Worm (Caenorhabditis elegans): ENCODE data around the gene ZC190.6.

ZC190.6 gene

ce11 chrV:8654460-8655419, 22.4 kb downstream of the ZC190.6 start:
- TF ChIP-seq R02D3.7 (tag; optimal IDR thresholded peaks at IDR 0.05): no peak
- no peak for TF ChIP-seq nhr-77 (tag; optimal IDR thresholded peaks at IDR 0.05)
- TF ChIP-seq ztf-11 (tag; optimal IDR thresholded peaks at IDR 0.05): no peak
- TF ChIP-seq pqm-1 (tag; optimal IDR thresholded peaks at IDR 0.05): peak; percentile 83
- peak; percentile 90 for TF ChIP-seq elt-2 (tag; optimal IDR thresholded peaks at IDR 0.05)
- TF ChIP-seq egl-27 (tag; optimal IDR thresholded peaks at IDR 0.05): no peak
- no peak for TF ChIP-seq aly-2 (tag; optimal IDR thresholded peaks at IDR 0.05)
- TF ChIP-seq jun-1 (tag; optimal IDR thresholded peaks at IDR 0.05): peak; percentile 73
- TF ChIP-seq nhr-76 (tag; optimal IDR thresholded peaks at IDR 0.05): peak; percentile 62
- TF ChIP-seq nhr-67 (tag; optimal IDR thresholded peaks at IDR 0.05): no peak
- no peak for TF ChIP-seq unc-39 (tag; optimal IDR thresholded peaks at IDR 0.05)
- peak; percentile 18 for TF ChIP-seq nfya-1 (tag; optimal IDR thresholded peaks at IDR 0.05; ENCODE audit: insufficient read depth)
- TF ChIP-seq snpc-4 (tag; optimal IDR thresholded peaks at IDR 0.05): no peak
- no peak for TF ChIP-seq nhr-237 (tag; optimal IDR thresholded peaks at IDR 0.05)
- no peak for TF ChIP-seq fkh-10 (GFP tag; optimal IDR thresholded peaks at IDR 0.05)
- TF ChIP-seq skn-1 (tag; optimal IDR thresholded peaks at IDR 0.05): no peak
- TF ChIP-seq elt-3 (tag; optimal IDR thresholded peaks at IDR 0.05): no peak
- peak; percentile 26 for TF ChIP-seq lin-39 (tag; optimal IDR thresholded peaks at IDR 0.05)
- peak; percentile 45 for TF ChIP-seq pha-4 (tag; optimal IDR thresholded peaks at IDR 0.05)
- no peak for TF ChIP-seq nhr-23 (tag; optimal IDR thresholded peaks at IDR 0.05)
- no peak for TF ChIP-seq hmg-11 (tag; optimal IDR thresholded peaks at IDR 0.05)

DNA sequence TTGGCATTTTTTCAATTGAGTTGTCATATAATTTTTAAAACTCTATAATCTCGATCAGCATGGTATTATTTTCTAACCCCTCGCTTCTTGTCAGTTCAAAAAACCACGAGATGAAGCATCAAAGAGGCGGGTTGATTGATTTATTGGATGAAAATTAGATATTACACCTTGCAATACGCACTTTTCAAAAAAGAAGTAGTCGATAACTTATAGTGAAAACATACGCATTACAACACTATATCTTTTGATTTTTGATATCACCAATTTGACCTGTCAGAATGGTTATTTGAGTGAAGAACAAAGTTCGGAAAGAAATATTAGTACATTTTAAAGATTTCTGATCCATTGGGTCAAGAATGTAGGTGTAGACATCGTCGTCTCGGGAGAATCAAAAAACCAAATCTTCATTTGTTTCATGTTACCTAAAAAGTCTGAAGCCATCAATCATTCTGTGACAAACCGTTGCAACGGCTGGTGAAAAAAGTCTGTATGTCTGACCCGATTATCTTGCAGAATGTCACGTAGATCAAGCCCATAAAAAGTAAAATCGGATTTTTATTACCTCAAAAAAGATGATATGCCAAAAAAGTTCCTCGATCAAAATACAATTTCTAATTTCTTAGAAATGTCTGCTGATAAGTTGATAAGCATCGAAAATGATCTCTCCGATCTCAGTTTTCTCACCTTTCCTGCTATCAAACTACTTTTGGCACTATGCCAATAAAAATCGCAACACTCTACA, 23.8 kb downstream of the ZC190.6 start:
- TF ChIP-seq elt-3 (tag; optimal IDR thresholded peaks at IDR 0.05) (peak in 2 of 3 experiments; percentile 34 to 80), nhr-25 (tag; optimal IDR thresholded peaks at IDR 0.05) (peak; percentile 55), fkh-10 (GFP tag; optimal IDR thresholded peaks at IDR 0.05) (no peak), pqm-1 (tag; optimal IDR thresholded peaks at IDR 0.05) (peak; percentile 71), elt-2 (tag; optimal IDR thresholded peaks at IDR 0.05) (peak; percentile 82), nhr-76 (tag; optimal IDR thresholded peaks at IDR 0.05) (peak; percentile 19), nhr-23 (tag; optimal IDR thresholded peaks at IDR 0.05) (peak; percentile 75), unc-62 (GFP tag; optimal IDR thresholded peaks at IDR 0.05) (peak; percentile 81), mml-1 (tag; optimal IDR thresholded peaks at IDR 0.05) (no peak), jun-1 (tag; optimal IDR thresholded peaks at IDR 0.05) (no peak), nfya-1 (tag; optimal IDR thresholded peaks at IDR 0.05; ENCODE audit: insufficient read depth) (peak; percentile 22), R02D3.7 (tag; optimal IDR thresholded peaks at IDR 0.05) (no peak)

- TF ChIP-seq nhr-25 (tag; optimal IDR thresholded peaks at IDR 0.05): peak; percentile 84
- peak; percentile 67 for TF ChIP-seq elt-1 (tag; optimal IDR thresholded peaks at IDR 0.05)
- peak; percentile 4 for TF ChIP-seq nhr-23 (tag; optimal IDR thresholded peaks at IDR 0.05)
- TF ChIP-seq lin-39 (tag; optimal IDR thresholded peaks at IDR 0.05): peak; percentile 77
- TF ChIP-seq nhr-11 (tag; optimal IDR thresholded peaks at IDR 0.05): no peak
- TF ChIP-seq nhr-76 (tag; optimal IDR thresholded peaks at IDR 0.05): no peak
- peak; percentile 65 for TF ChIP-seq unc-62 (GFP tag; optimal IDR thresholded peaks at IDR 0.05)
- TF ChIP-seq nhr-67 (tag; optimal IDR thresholded peaks at IDR 0.05): no peak
Measured at ce11 chrV:8652177-8652576, 24.9 kb downstream of the ZC190.6 start.

ce11 chrV:8651007-8651711, 25.9 kb downstream of the ZC190.6 start:
- no peak for TF ChIP-seq ztf-11 (tag; optimal IDR thresholded peaks at IDR 0.05)
- peak; percentile 100 for TF ChIP-seq pqm-1 (tag; optimal IDR thresholded peaks at IDR 0.05)
- TF ChIP-seq hmg-11 (tag; optimal IDR thresholded peaks at IDR 0.05): no peak
- TF ChIP-seq egl-27 (tag; optimal IDR thresholded peaks at IDR 0.05): no peak
- no peak for TF ChIP-seq zag-1 (tag; optimal IDR thresholded peaks at IDR 0.05)
- no peak for TF ChIP-seq tbx-2 (tag; optimal IDR thresholded peaks at IDR 0.05)
- no peak for TF ChIP-seq mdl-1 (tag; optimal IDR thresholded peaks at IDR 0.05)
- TF ChIP-seq nhr-25 (tag; optimal IDR thresholded peaks at IDR 0.05): no peak
- TF ChIP-seq daf-12 (tag; optimal IDR thresholded peaks at IDR 0.05): no peak
- no peak for TF ChIP-seq fkh-2 (tag; optimal IDR thresholded peaks at IDR 0.05)
- TF ChIP-seq ceh-9 (tag; optimal IDR thresholded peaks at IDR 0.05): no peak
- TF ChIP-seq nhr-12 (tag; optimal IDR thresholded peaks at IDR 0.05): no peak
- no peak for TF ChIP-seq nhr-11 (tag; optimal IDR thresholded peaks at IDR 0.05)
- no peak for TF ChIP-seq nhr-43 (tag; optimal IDR thresholded peaks at IDR 0.05; ENCODE audit: poor library complexity, severe bottlenecking)
- no peak for TF ChIP-seq unc-62 (GFP tag; optimal IDR thresholded peaks at IDR 0.05)
- TF ChIP-seq lsy-12 (tag; optimal IDR thresholded peaks at IDR 0.05): peak; percentile 33
- no peak for TF ChIP-seq R02D3.7 (tag; optimal IDR thresholded peaks at IDR 0.05)
- TF ChIP-seq snpc-4 (tag; optimal IDR thresholded peaks at IDR 0.05): no peak
- no peak for TF ChIP-seq ZK546.5 (tag; optimal IDR thresholded peaks at IDR 0.05)
- TF ChIP-seq nhr-23 (tag; optimal IDR thresholded peaks at IDR 0.05): no peak
- TF ChIP-seq elt-1 (tag; optimal IDR thresholded peaks at IDR 0.05): no peak
- TF ChIP-seq nhr-76 (tag; optimal IDR thresholded peaks at IDR 0.05): no peak
- no peak for TF ChIP-seq fkh-10 (GFP tag; optimal IDR thresholded peaks at IDR 0.05)
- TF ChIP-seq skn-1 (tag; optimal IDR thresholded peaks at IDR 0.05): peak; percentile 86
- no peak for TF ChIP-seq unc-39 (tag; optimal IDR thresholded peaks at IDR 0.05)
- no peak for TF ChIP-seq aly-2 (tag; optimal IDR thresholded peaks at IDR 0.05)
- TF ChIP-seq nfya-1 (tag; optimal IDR thresholded peaks at IDR 0.05; ENCODE audit: insufficient read depth): no peak
- no peak for TF ChIP-seq lin-15B (tag; optimal IDR thresholded peaks at IDR 0.05)
- no peak for TF ChIP-seq mml-1 (tag; optimal IDR thresholded peaks at IDR 0.05)
